Worm (Caenorhabditis elegans) whole organism, young adult: ENCODE data around the gene srtx-1.

ENCODE experiments used
- B0019.2 ChIP-seq: fragments of 200-800 bp; sonication (Bioruptor generic); conservative IDR thresholded peaks from 2 replicates; pipeline ENCODE4 v1.3.6; 2022; ENCODE audit warnings: missing genetic modification reagents, missing genetic modification characterization, missing compliant biosample characterization
- F10E7.11 ChIP-seq: sonication (generic microtip); optimal IDR thresholded peaks from 2 replicates; lab custom pipeline; 2017; ENCODE audit warnings: mild to moderate bottlenecking, missing genetic modification characterization, moderate library complexity, missing compliant biosample characterization
- F52B5.7 ChIP-seq: sonication (generic microtip); optimal IDR thresholded peaks from 2 replicates; lab custom pipeline; 2016; ENCODE audit warnings: mild to moderate bottlenecking, missing genetic modification characterization, missing compliant biosample characterization
- F57C9.4 ChIP-seq: sonication (generic microtip); optimal IDR thresholded peaks from 2 replicates; lab custom pipeline; 2017; ENCODE audit warnings: mild to moderate bottlenecking, missing genetic modification characterization, missing compliant biosample characterization
- K11D2.4 ChIP-seq: fragments of 200-800 bp; sonication (Bioruptor generic); IDR thresholded peaks from 2 replicates; pipeline ENCODE4 v1.3.6; 2022; ENCODE audit warnings: missing genetic modification reagents, missing genetic modification characterization, missing compliant biosample characterization
- K12H6.12 ChIP-seq: fragments of 200-800 bp; sonication (Bioruptor generic); optimal IDR thresholded peaks from 2 replicates; lab custom pipeline; 2018; ENCODE audit warnings: mild to moderate bottlenecking, missing genetic modification characterization, missing compliant biosample characterization
- T26A5.8 ChIP-seq: sonication (generic microtip); optimal IDR thresholded peaks from 2 replicates; lab custom pipeline; 2016; ENCODE audit warnings: missing genetic modification characterization, missing compliant biosample characterization
- Y53F4B.3 ChIP-seq: fragments of 200-800 bp; sonication (Bioruptor generic); IDR thresholded peaks from 2 replicates; pipeline ENCODE4 v1.3.6; 2022; ENCODE audit warnings: missing genetic modification reagents, missing genetic modification characterization, missing compliant biosample characterization
- akir-1 ChIP-seq: fragments of 200-800 bp; sonication (Bioruptor generic); optimal IDR thresholded peaks from 2 replicates; lab custom pipeline; 2018; ENCODE audit warnings: mild to moderate bottlenecking, missing genetic modification characterization, moderate library complexity, missing compliant biosample characterization
- attf-3 ChIP-seq: fragments of 200-800 bp; sonication (Bioruptor generic); conservative IDR thresholded peaks from 2 replicates; pipeline ENCODE4 v1.3.6; 2022; ENCODE audit warnings: missing genetic modification reagents, missing genetic modification characterization, missing compliant biosample characterization
- attf-5 ChIP-seq: fragments of 200-800 bp; sonication (Bioruptor generic); optimal IDR thresholded peaks from 2 replicates; lab custom pipeline; 2018; ENCODE audit warnings: mild to moderate bottlenecking, missing genetic modification characterization, missing compliant biosample characterization
- ccch-3 ChIP-seq: fragments of 200-800 bp; sonication (Bioruptor generic); optimal IDR thresholded peaks from 2 replicates; lab custom pipeline; 2018; ENCODE audit warnings: mild to moderate bottlenecking, missing genetic modification characterization, missing compliant biosample characterization
- cebp-2 ChIP-seq: fragments of 200-800 bp; sonication (Bioruptor generic); IDR thresholded peaks from 2 replicates; pipeline ENCODE4 v1.3.6; 2022; ENCODE audit warnings: missing genetic modification characterization, missing compliant biosample characterization
- ceh-100 ChIP-seq: fragments of 200-800 bp; sonication (Bioruptor generic); IDR thresholded peaks from 2 replicates; pipeline ENCODE4 v1.3.6; 2022; ENCODE audit warnings: missing genetic modification reagents, missing genetic modification characterization, missing compliant biosample characterization
- ceh-91 ChIP-seq: fragments of 200-800 bp; sonication (Bioruptor generic); IDR thresholded peaks from 2 replicates; pipeline ENCODE4 v1.3.6; 2022; ENCODE audit warnings: missing genetic modification reagents, missing genetic modification characterization, missing compliant biosample characterization
- gei-17 ChIP-seq: fragments of 200-800 bp; sonication (Bioruptor generic); optimal IDR thresholded peaks from 2 replicates; lab custom pipeline; 2018; ENCODE audit warnings: mild to moderate bottlenecking, missing genetic modification characterization, missing compliant biosample characterization
- him-1 ChIP-seq: sonication (generic microtip); optimal IDR thresholded peaks from 2 replicates; lab custom pipeline; 2016; ENCODE audit warnings: missing genotype, missing genetic modification reagents, missing genetic modification characterization, missing compliant biosample characterization
- hrde-1 ChIP-seq: sonication (generic microtip); optimal IDR thresholded peaks from 2 replicates; lab custom pipeline; 2016; ENCODE audit warnings: missing genetic modification characterization, mild to moderate bottlenecking, missing compliant biosample characterization, moderate library complexity, missing genotype, missing genetic modification reagents, borderline replicate concordance
- let-526 ChIP-seq: fragments of 200-800 bp; sonication (Bioruptor generic); IDR thresholded peaks from 2 replicates; pipeline ENCODE4 v1.3.6; 2022; ENCODE audit warnings: missing genetic modification reagents, missing genetic modification characterization, missing compliant biosample characterization
- let-607 ChIP-seq, 2 experiments: fragments of 200-800 bp in 1 of 2; sonication (Bioruptor generic) in 1 of 2; sonication (generic microtip) in 1 of 2; optimal IDR thresholded peaks; 2 replicates each; lab custom pipeline; 2016 to 2018; ENCODE audit warnings: mild to moderate bottlenecking in 2 of 2, missing compliant biosample characterization in 2 of 2, missing genetic modification characterization in 2 of 2, moderate library complexity in 2 of 2, missing genotype in 1 of 2
- lin-35 ChIP-seq, 3 experiments: fragments of 150-350 bp in 2 of 3; sonication (generic microtip) in 1 of 3; optimal IDR thresholded peaks; 2 replicates each; lab custom pipeline; 2014 to 2018; ENCODE audit warnings: missing biosample characterization in 3 of 3, missing genetic modification characterization in 3 of 3, missing genetic modification reagents in 3 of 3
- lin-40 ChIP-seq: sonication (generic microtip); optimal IDR thresholded peaks from 2 replicates; lab custom pipeline; 2016; ENCODE audit warnings: missing genetic modification characterization, mild to moderate bottlenecking, missing compliant biosample characterization, missing genotype, missing genetic modification reagents
- lin-54 ChIP-seq: fragments of 200-800 bp; sonication (Bioruptor generic); optimal IDR thresholded peaks from 2 replicates; lab custom pipeline; 2018; ENCODE audit warnings: mild to moderate bottlenecking, missing genetic modification characterization, missing compliant biosample characterization
- lir-1 ChIP-seq: fragments of 200-800 bp; sonication (Bioruptor generic); conservative IDR thresholded peaks from 2 replicates; pipeline ENCODE4 v1.3.6; 2022; ENCODE audit warnings: missing genetic modification reagents, missing genetic modification characterization, missing compliant biosample characterization
- madf-3 ChIP-seq: fragments of 200-800 bp; sonication (Bioruptor generic); IDR thresholded peaks from 2 replicates; pipeline ENCODE4 v1.3.6; 2022; ENCODE audit warnings: missing genetic modification reagents, missing genetic modification characterization, missing compliant biosample characterization
- madf-6 ChIP-seq: fragments of 200-800 bp; sonication (Bioruptor generic); IDR thresholded peaks from 2 replicates; pipeline ENCODE4 v1.3.6; 2022; ENCODE audit warnings: missing genetic modification reagents, missing genetic modification characterization, missing compliant biosample characterization
- madf-8 ChIP-seq: fragments of 200-800 bp; sonication (Bioruptor generic); conservative IDR thresholded peaks from 2 replicates; pipeline ENCODE4 v1.3.6; 2022; ENCODE audit warnings: missing genetic modification reagents, missing genetic modification characterization, missing compliant biosample characterization
- mel-28 ChIP-seq: sonication (generic microtip); optimal IDR thresholded peaks from 2 replicates; lab custom pipeline; 2016; ENCODE audit warnings: borderline replicate concordance, mild to moderate bottlenecking, missing genetic modification characterization, missing compliant biosample characterization
- nfyb-1 ChIP-seq: fragments of 200-800 bp; sonication (Bioruptor generic); IDR thresholded peaks from 2 replicates; pipeline ENCODE4 v1.3.6; 2022; ENCODE audit warnings: missing genetic modification reagents, missing genetic modification characterization, missing compliant biosample characterization
- nhr-120 ChIP-seq: fragments of 200-800 bp; sonication (Bioruptor generic); IDR thresholded peaks from 2 replicates; pipeline ENCODE4 v1.3.6; 2022; ENCODE audit warnings: missing genetic modification characterization, missing compliant biosample characterization
- nhr-179 ChIP-seq: sonication (generic microtip); optimal IDR thresholded peaks from 2 replicates; lab custom pipeline; 2016; ENCODE audit warnings: mild to moderate bottlenecking, missing genetic modification characterization, missing compliant biosample characterization
- nhr-27 ChIP-seq: fragments of 200-800 bp; sonication (Bioruptor generic); optimal IDR thresholded peaks from 2 replicates; lab custom pipeline; 2018; ENCODE audit warnings: mild to moderate bottlenecking, missing genetic modification characterization, moderate library complexity, missing compliant biosample characterization
- nhr-80 ChIP-seq: sonication (generic microtip); optimal IDR thresholded peaks from 2 replicates; lab custom pipeline; 2016; ENCODE audit warnings: missing genetic modification characterization, missing compliant biosample characterization
- pha-4 ChIP-seq: fragments of 150-350 bp; sonication (generic microtip); optimal IDR thresholded peaks from 2 replicates; lab custom pipeline; 2014; ENCODE audit warnings: missing biosample characterization, missing genetic modification reagents, missing genetic modification characterization
- sdz-38 ChIP-seq: sonication (generic microtip); optimal IDR thresholded peaks from 2 replicates; lab custom pipeline; 2016; ENCODE audit warnings: missing genotype, missing genetic modification characterization, missing compliant biosample characterization
- snpc-1.1 ChIP-seq: sonication (generic microtip); optimal IDR thresholded peaks from 2 replicates; lab custom pipeline; 2017; ENCODE audit warnings: missing genetic modification characterization, mild to moderate bottlenecking, missing compliant biosample characterization, antibody characterized with exemption, moderate library complexity, missing genotype, missing genetic modification reagents; ENCODE audit not compliant: insufficient read depth
- unc-62 ChIP-seq: fragments of 150-350 bp; optimal IDR thresholded peaks from 2 replicates; lab custom pipeline; 2014; ENCODE audit warnings: missing biosample characterization, missing genetic modification reagents, missing genetic modification characterization
- zfh-2 ChIP-seq: fragments of 200-800 bp; sonication (Bioruptor generic); conservative IDR thresholded peaks from 2 replicates; pipeline ENCODE4 v1.3.6; 2022; ENCODE audit warnings: missing genetic modification reagents, missing genetic modification characterization, missing compliant biosample characterization
- ztf-22 ChIP-seq: fragments of 200-800 bp; sonication (Bioruptor generic); optimal IDR thresholded peaks from 2 replicates; lab custom pipeline; 2018; ENCODE audit warnings: mild to moderate bottlenecking, missing genetic modification characterization, moderate library complexity, missing compliant biosample characterization
- ztf-3 ChIP-seq: fragments of 200-800 bp; sonication (Bioruptor generic); optimal IDR thresholded peaks from 2 replicates; lab custom pipeline; 2018; ENCODE audit warnings: mild to moderate bottlenecking, missing genetic modification characterization, missing compliant biosample characterization
- ztf-6 ChIP-seq: fragments of 200-800 bp; sonication (Bioruptor generic); IDR thresholded peaks from 2 replicates; pipeline ENCODE4 v1.3.6; 2022; ENCODE audit warnings: missing genetic modification reagents, missing genetic modification characterization, missing compliant biosample characterization

Gene srtx-1

ce11 chrIV:7428998-7429397 is 8.0 kb downstream of the srtx-1 start:
- no peak for TF ChIP-seq T26A5.8 (tag; lab: Kevin White, UChicago)
- TF ChIP-seq ceh-91 = no peak
- no peak for TF ChIP-seq K12H6.12 (tag; lab: Kevin White, UChicago)
- TF ChIP-seq let-526 (GFP tag; lab: Robert Waterston, UW) = no peak
- TF ChIP-seq F10E7.11 (tag; lab: Kevin White, UChicago) = no peak
- TF ChIP-seq attf-3 (GFP tag; lab: Robert Waterston, UW) = no peak
- no peak for TF ChIP-seq unc-62
- TF ChIP-seq lin-40 = no peak
- no peak for TF ChIP-seq madf-6
- TF ChIP-seq madf-8 (GFP tag; lab: Robert Waterston, UW) = no peak

ce11 chrIV:7433858-7434257 is 12.8 kb downstream of the srtx-1 start, which contains the start of gene B0496.11:
TSS of gene B0496.11 (minus strand) at chrIV:7433958.
- TF ChIP-seq nhr-27 (tag; lab: Kevin White, UChicago) = no peak
- TF ChIP-seq madf-3 (GFP tag; lab: Robert Waterston, UW) = no peak
- no peak for TF ChIP-seq lir-1 (GFP tag; lab: Robert Waterston, UW)
- no peak for TF ChIP-seq cebp-2 (GFP tag; lab: Robert Waterston, UW)
- TF ChIP-seq zfh-2 (GFP tag; lab: Robert Waterston, UW) = no peak
- TF ChIP-seq akir-1 (GFP tag; lab: Kevin White, UChicago) = no peak
- TF ChIP-seq him-1 (tag; lab: Kevin White, UChicago) = no peak
- TF ChIP-seq lin-35 (GFP tag; optimal IDR thresholded peaks at IDR 0.05; lab: Kevin White, UChicago) = no peak
- TF ChIP-seq let-607 (tag; optimal IDR thresholded peaks at IDR 0.05; lab: Kevin White, UChicago) = no peak
- TF ChIP-seq ccch-3 = no peak
- TF ChIP-seq, all 124 proteins: peak for 0

ce11 chrIV:7439377-7439776 is 18.4 kb downstream of the srtx-1 start:
- TF ChIP-seq F52B5.7 (tag; lab: Kevin White, UChicago) (no peak), attf-5 (no peak), sdz-38 (tag; lab: Kevin White, UChicago) (no peak), ccch-3 (no peak), snpc-1.1 (tag; lab: Kevin White, UChicago) (no peak), ztf-6 (GFP tag; lab: Robert Waterston, UW) (no peak), pha-4 (no peak), Y53F4B.3 (GFP tag; lab: Robert Waterston, UW) (no peak), ceh-100 (no peak), nhr-120 (GFP tag; lab: Robert Waterston, UW) (no peak), nfyb-1 (GFP tag; lab: Robert Waterston, UW) (no peak)
- TF ChIP-seq, all 124 proteins: peak for 0

ce11 chrIV:7440238-7440637 is 19.2 kb downstream of the srtx-1 start:
- TF ChIP-seq nhr-80 (no peak), lin-54 (GFP tag; lab: Kevin White, UChicago) (no peak), hrde-1 (tag; lab: Kevin White, UChicago) (no peak), ztf-3 (GFP tag; lab: Kevin White, UChicago) (no peak), madf-8 (GFP tag; lab: Robert Waterston, UW) (no peak), F57C9.4 (no peak), gei-17 (no peak), B0019.2 (GFP tag; lab: Robert Waterston, UW) (no peak), ceh-91 (no peak), nhr-179 (tag; lab: Kevin White, UChicago) (no peak), ztf-22 (GFP tag; lab: Kevin White, UChicago) (no peak), K11D2.4 (no peak), mel-28 (tag; lab: Kevin White, UChicago) (no peak)
